Fruit fly (Drosophila melanogaster) S2 (cell line): ENCODE results near the gene Atg13.

Experiments used
- CG8478 ChIP-seq: fragments of >200 bp; optimal IDR thresholded peaks from 2 replicates; lab custom pipeline; 2018
- CTCF ChIP-seq, 2 experiments: fragments of >200 bp; optimal IDR thresholded peaks; 2 replicates each; lab custom pipeline; 2018

DNA sequence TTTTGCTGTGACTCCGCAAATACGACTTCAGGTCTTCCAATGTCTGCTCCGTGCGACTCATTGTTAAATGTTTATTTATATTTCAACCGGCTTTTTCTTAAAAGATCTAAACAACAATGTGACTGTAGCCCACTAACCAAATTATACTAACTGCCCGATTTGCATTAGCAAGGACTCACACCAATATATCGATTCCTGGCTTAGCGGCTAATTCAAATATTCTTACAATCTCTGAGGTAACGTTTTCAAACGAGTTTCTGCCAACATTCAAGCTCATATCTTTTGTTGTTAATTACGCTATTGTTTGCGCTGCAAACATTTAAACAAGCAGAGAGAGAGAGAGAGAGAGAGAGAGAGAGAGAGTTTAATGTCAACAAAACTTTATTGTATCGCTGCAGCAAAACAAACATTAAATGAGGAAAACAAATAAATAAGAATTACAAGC lies 41.1 kb upstream of the Atg13 start, which contains the start of gene tex:
- no peak for TF ChIP-seq CG8478 (lab: Kevin White, UChicago)
- TF ChIP-seq CTCF (optimal IDR thresholded peaks at IDR 0.05; lab: Kevin White, UChicago): no peak
